Fruit fly (Drosophila melanogaster): ENCODE data around the gene CG14237.

Gene CG14237

DNA sequence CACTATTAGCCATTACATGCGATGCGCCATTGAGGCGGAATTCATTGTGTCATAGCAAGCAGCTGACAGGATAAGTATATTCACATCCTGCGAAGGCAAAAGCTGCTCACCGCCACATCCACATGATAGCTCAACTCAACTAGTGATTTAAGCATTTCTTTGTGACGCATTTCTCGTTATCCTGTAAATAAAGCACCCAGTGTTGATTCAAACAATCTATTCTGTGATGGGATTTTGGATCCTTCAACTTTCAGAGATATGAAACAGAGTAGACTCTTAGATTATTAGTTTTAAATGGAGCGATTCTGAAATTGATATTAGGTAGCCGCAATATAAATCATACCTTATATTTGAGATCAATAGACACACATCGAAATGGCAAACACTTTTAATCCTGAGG lies 7.9 kb upstream of the CG14237 start, which contains the start of gene Hex-t1:
TSS of gene Hex-t1 (plus strand) at position 301 of the 400 bp plus-strand sequence.
- TF ChIP-seq CG17801 (GFP tag; optimal IDR thresholded peaks at IDR 0.05; ENCODE audit: partially characterized antibody) = no peak

- TF ChIP-seq CG17801 (GFP tag; optimal IDR thresholded peaks at IDR 0.05; ENCODE audit: partially characterized antibody) = no peak
Measured at dm6 chr3R:26450371-26450770, 6.3 kb upstream of the CG14237 start, which contains the start of gene Hex-t2. Hex-t2 (plus strand) TSS chr3R:26450671.

dm6 chr3R:26452345-26452744 lies 4.3 kb upstream of the CG14237 start, which contains the start of gene CG5447:
CG5447 (plus strand) TSS chr3R:26452534.
- no peak for TF ChIP-seq CG17801 (GFP tag; optimal IDR thresholded peaks at IDR 0.05; ENCODE audit: partially characterized antibody)

DNA sequence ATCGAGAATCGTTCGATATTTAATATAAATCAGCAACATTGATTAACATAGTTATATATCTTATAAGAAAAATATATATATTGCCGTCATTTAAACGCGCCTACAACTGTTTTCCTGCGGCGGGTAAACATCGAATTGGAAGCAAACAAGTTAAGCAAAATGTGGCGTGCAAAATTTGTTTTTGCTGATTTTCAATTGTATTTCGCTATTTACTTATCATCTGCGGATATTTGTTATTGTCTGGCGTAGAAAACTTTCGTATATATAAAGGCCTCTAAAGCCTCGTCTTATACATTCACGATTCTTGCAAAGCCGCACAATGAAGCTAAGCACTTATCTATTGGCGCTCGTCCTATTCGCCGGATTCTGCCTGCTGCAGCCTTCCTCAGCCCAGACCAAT lies 2.2 kb upstream of the CG14237 start, which contains the start of gene CG43117:
TSS of gene CG43117 (plus strand) at position 301 of the 400 bp plus-strand sequence.
- TF ChIP-seq CG17801 (GFP tag; optimal IDR thresholded peaks at IDR 0.05; ENCODE audit: partially characterized antibody) = no peak

DNA sequence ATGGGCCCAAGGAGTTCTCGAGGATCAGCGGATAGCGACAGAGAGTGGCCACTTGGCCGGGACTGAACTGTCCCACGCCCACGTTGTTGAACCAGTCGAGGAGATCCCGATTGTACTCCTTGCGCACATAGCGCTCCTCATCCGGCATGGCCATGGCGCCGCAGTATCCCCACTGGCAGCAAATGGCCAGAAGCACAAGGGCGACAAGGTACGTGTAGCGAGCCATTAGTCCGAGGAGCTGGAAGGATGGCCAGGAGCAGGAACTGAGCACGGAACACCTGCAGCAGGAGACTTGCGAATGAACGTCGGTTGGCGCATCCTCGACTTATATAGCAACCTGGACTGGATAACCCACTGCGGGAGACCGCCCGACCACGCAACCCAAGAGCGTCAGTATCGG lies 839 bp upstream of the CG14237 start, which contains the start of gene Pdf:
TSS of gene Pdf (minus strand) at position 304 of the 400 bp plus-strand sequence.
- no peak for TF ChIP-seq CG17801 (GFP tag; optimal IDR thresholded peaks at IDR 0.05; ENCODE audit: partially characterized antibody)

DNA sequence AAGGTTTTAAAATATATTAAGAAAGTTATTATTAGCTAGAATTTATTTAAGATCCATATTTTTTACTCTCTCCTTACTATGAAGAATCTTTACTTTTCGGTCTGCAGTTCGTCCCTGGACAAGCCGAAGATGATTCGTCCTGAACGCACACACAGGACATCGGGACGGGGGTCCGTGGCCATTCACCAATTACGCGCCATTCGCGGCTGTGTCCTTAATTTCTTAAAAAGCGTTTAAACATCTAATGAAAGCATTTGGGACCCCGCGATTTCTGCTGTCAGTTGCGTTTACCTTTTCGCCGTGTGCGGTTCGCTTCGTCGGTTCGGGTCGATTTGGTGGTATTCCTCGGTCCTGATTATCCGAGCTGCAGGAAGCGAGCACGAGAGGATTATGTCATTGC lies 1.3 kb downstream of the CG14237 start, which contains the start of gene CG14238:
TSS of gene CG14238 (plus strand) at position 301 of the 400 bp plus-strand sequence.
- no peak for TF ChIP-seq CG17801 (GFP tag; optimal IDR thresholded peaks at IDR 0.05; ENCODE audit: partially characterized antibody)

dm6 chr3R:26461226-26461805 lies 4.6 kb downstream of the CG14237 start, which contains the start of gene CG5455:
CG5455 (plus strand) TSS chr3R:26461527.
- peak; percentile 85 for TF ChIP-seq CG17801 (GFP tag; optimal IDR thresholded peaks at IDR 0.05; ENCODE audit: partially characterized antibody)

DNA sequence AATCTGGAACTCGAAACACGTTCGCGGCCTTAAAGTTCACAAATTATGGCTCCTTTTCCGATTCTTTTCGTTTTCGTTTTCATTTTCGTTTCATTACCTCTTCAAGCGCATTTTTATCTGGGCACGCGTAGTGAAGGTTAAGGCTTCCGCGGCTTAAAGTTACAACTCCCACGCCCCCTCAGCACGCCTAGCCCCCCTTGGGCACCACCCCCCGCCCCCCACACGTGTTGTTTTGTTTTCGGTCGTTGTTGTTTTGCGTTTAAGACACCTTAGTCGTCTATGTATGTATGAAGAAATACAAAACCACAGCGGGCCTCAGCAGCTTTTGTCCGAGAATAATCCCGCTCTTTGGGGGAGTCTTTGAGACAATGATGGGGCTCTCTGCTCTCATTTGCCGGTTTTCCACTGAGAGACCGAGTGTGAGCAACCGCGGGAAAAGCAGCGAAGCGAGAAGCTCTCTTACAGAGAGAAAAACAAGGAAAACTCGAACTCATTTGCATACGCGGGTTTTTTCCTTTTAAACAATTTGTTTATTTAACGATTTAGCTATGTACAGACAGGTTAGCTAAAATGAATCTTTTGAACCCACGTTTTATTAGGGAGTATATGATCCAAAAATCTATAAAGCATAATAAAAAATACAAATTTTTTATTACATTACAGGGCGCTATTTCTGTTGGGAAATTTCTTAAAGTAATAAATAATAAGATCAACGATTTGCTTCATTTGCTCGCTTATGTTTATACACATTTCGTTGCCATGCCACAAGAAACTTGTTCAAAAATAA lies 5.7 kb downstream of the CG14237 start:
- TF ChIP-seq CG17801 (GFP tag; optimal IDR thresholded peaks at IDR 0.05; ENCODE audit: partially characterized antibody) = no peak

- no peak for TF ChIP-seq CG17801 (GFP tag; optimal IDR thresholded peaks at IDR 0.05; ENCODE audit: partially characterized antibody)
Measured at dm6 chr3R:26463146-26463545, 6.5 kb downstream of the CG14237 start.

dm6 chr3R:26463558-26463957 lies 6.9 kb downstream of the CG14237 start:
- TF ChIP-seq CG17801 (GFP tag; optimal IDR thresholded peaks at IDR 0.05; ENCODE audit: partially characterized antibody) = no peak

dm6 chr3R:26464370-26464769 lies 7.7 kb downstream of the CG14237 start:
- TF ChIP-seq CG17801 (GFP tag; optimal IDR thresholded peaks at IDR 0.05; ENCODE audit: partially characterized antibody) = no peak

DNA sequence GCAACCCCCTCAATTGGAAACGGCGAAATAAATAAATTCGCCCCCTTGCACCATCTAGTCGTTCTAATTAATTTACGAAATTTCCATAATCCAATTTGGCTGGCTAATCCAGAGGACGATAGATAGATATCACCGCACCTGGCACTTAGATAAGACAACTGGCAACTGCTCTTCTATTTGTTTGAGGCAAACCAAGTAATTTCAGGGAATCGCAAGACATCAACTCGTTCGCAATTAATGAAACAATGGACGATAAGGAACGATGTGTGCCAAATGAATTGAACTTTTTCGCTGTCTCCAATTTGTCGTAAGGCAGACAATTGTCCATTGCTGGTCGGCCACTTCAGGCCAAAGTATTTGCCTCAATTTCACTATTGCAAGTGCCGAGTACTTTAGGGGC lies 8.4 kb downstream of the CG14237 start:
- TF ChIP-seq CG17801 (GFP tag; optimal IDR thresholded peaks at IDR 0.05; ENCODE audit: partially characterized antibody) = no peak

dm6 chr3R:26478040-26478439 lies 21.4 kb downstream of the CG14237 start:
- no peak for TF ChIP-seq CG17801 (GFP tag; optimal IDR thresholded peaks at IDR 0.05; ENCODE audit: partially characterized antibody)

- TF ChIP-seq CG17801 (GFP tag; optimal IDR thresholded peaks at IDR 0.05; ENCODE audit: partially characterized antibody) = no peak
Measured at dm6 chr3R:26478644-26479043, 22.0 kb downstream of the CG14237 start.

DNA sequence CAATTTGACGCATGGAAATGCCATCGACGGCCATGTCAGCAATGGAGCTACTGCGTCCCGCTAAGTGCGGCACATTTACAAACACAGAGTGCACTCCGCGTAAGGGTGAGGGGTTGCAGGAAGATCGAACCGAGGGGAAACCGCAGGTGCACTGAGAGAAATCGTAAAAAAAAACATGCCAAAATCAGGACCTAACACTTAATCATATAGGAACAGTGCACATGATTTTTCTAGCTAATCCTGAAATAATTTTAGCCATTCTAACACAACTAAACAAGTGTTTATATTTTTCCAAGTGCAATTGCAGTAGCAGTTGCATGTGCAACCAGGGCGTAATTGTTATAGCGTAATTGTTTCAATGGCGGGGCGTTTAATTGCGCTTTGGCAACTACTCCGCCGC lies 22.5 kb downstream of the CG14237 start:
- TF ChIP-seq CG17801 (GFP tag; optimal IDR thresholded peaks at IDR 0.05; ENCODE audit: partially characterized antibody) = no peak

DNA sequence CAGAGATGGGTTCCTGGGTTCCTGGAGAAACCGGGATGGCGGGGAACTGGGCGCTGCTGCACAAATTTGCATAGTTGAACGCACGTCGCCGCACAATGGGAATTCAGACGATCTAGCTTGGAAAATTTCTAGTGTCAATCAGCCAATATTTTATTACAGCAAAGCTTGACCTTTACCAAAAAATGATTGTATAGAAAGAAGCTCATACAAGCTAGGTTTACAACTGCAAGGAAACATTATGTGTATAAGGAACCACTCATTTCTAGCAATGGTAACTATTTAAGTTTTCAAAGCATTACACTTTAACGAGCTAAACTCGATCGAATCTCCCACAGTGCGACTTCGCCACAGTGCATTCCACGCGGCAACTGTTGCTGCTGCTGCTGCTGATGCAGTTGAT lies 23.7 kb downstream of the CG14237 start:
- TF ChIP-seq CG17801 (GFP tag; optimal IDR thresholded peaks at IDR 0.05; ENCODE audit: partially characterized antibody) = no peak
